Worm (Caenorhabditis elegans) whole organism, late embryonic: ENCODE measurements around the gene tbc-17.

Experiments used
- C08G9.2 ChIP-seq: sonication (generic microtip); optimal IDR thresholded peaks from 2 replicates; lab custom pipeline; 2016; ENCODE audit warnings: mild to moderate bottlenecking, missing genetic modification characterization, moderate library complexity, missing compliant biosample characterization
- F13H6.1 ChIP-seq: sonication (generic microtip); optimal IDR thresholded peaks from 2 replicates; lab custom pipeline; 2016; ENCODE audit warnings: missing genetic modification characterization, missing compliant biosample characterization
- K09A11.1 ChIP-seq: sonication (generic microtip); optimal IDR thresholded peaks from 2 replicates; lab custom pipeline; 2017; ENCODE audit warnings: antibody characterized with exemption, mild to moderate bottlenecking, missing genetic modification characterization, missing compliant biosample characterization; ENCODE audit not compliant: insufficient read depth
- Y22D7AL.16 ChIP-seq: sonication (generic microtip); optimal IDR thresholded peaks from 2 replicates; lab custom pipeline; 2016; ENCODE audit warnings: missing genetic modification characterization, missing compliant biosample characterization
- ahr-1 ChIP-seq: sonication (generic microtip); optimal IDR thresholded peaks from 2 replicates; lab custom pipeline; 2016; ENCODE audit warnings: missing genetic modification characterization, missing compliant biosample characterization
- ceh-18 ChIP-seq: sonication (generic microtip); optimal IDR thresholded peaks from 2 replicates; lab custom pipeline; 2016; ENCODE audit warnings: missing genetic modification characterization, missing compliant biosample characterization
- ceh-2 ChIP-seq: sonication (generic microtip); optimal IDR thresholded peaks from 2 replicates; lab custom pipeline; 2016; ENCODE audit warnings: missing genotype, missing genetic modification characterization, missing compliant biosample characterization
- ceh-24 ChIP-seq: sonication (generic microtip); optimal IDR thresholded peaks from 2 replicates; lab custom pipeline; 2016; ENCODE audit warnings: mild to moderate bottlenecking, missing genetic modification characterization, missing compliant biosample characterization
- ceh-30 ChIP-seq: fragments of 150-350 bp; optimal IDR thresholded peaks from 2 replicates; lab custom pipeline; 2014; ENCODE audit warnings: missing biosample characterization, missing genetic modification characterization
- ceh-31 ChIP-seq: sonication (generic microtip); optimal IDR thresholded peaks from 2 replicates; lab custom pipeline; 2016; ENCODE audit warnings: missing genetic modification characterization, missing compliant biosample characterization
- ceh-34 ChIP-seq: sonication (generic microtip); optimal IDR thresholded peaks from 2 replicates; lab custom pipeline; 2016; ENCODE audit warnings: mild to moderate bottlenecking, missing genetic modification characterization, missing compliant biosample characterization
- ceh-45 ChIP-seq: fragments of 200-800 bp; sonication (Bioruptor generic); IDR thresholded peaks from 2 replicates; pipeline ENCODE4 v1.3.6; 2022; ENCODE audit warnings: missing genetic modification reagents, missing genetic modification characterization, missing compliant biosample characterization
- ceh-9 ChIP-seq: sonication (generic microtip); optimal IDR thresholded peaks from 2 replicates; lab custom pipeline; 2016; ENCODE audit warnings: mild to moderate bottlenecking, missing genetic modification characterization, inconsistent platforms, missing compliant biosample characterization
- ets-4 ChIP-seq: sonication (generic microtip); optimal IDR thresholded peaks from 2 replicates; lab custom pipeline; 2016; ENCODE audit warnings: missing genetic modification characterization, missing compliant biosample characterization
- eyg-1 ChIP-seq: sonication (generic microtip); optimal IDR thresholded peaks from 2 replicates; lab custom pipeline; 2016; ENCODE audit warnings: missing genotype, missing genetic modification characterization, missing compliant biosample characterization
- fax-1 ChIP-seq: sonication (generic microtip); optimal IDR thresholded peaks from 2 replicates; lab custom pipeline; 2016; ENCODE audit warnings: missing genotype, missing genetic modification characterization, missing compliant biosample characterization
- fkh-10 ChIP-seq: fragments of 150-350 bp; optimal IDR thresholded peaks from 2 replicates; lab custom pipeline; 2014; ENCODE audit warnings: missing biosample characterization, missing genetic modification reagents, missing genetic modification characterization
- fkh-6 ChIP-seq: sonication (generic microtip); optimal IDR thresholded peaks from 2 replicates; lab custom pipeline; 2016; ENCODE audit warnings: missing genetic modification characterization, missing compliant biosample characterization
- gmeb-2 ChIP-seq: sonication (generic microtip); optimal IDR thresholded peaks from 2 replicates; lab custom pipeline; 2016; ENCODE audit warnings: missing genetic modification characterization, inconsistent platforms, missing compliant biosample characterization
- hlh-6 ChIP-seq: sonication (generic microtip); optimal IDR thresholded peaks from 2 replicates; lab custom pipeline; 2016; ENCODE audit warnings: missing genotype, missing genetic modification characterization, missing compliant biosample characterization
- lim-6 ChIP-seq: sonication (generic microtip); optimal IDR thresholded peaks from 2 replicates; lab custom pipeline; 2016; ENCODE audit warnings: missing genetic modification characterization, missing compliant biosample characterization
- madf-2 ChIP-seq: sonication (generic microtip); optimal IDR thresholded peaks from 2 replicates; lab custom pipeline; 2017; ENCODE audit warnings: missing genetic modification characterization, missing compliant biosample characterization
- mec-3 ChIP-seq: sonication (generic microtip); optimal IDR thresholded peaks from 2 replicates; lab custom pipeline; 2016; ENCODE audit warnings: borderline replicate concordance, missing genetic modification characterization, missing compliant biosample characterization
- nhr-11 ChIP-seq: fragments of 150-350 bp; optimal IDR thresholded peaks from 2 replicates; lab custom pipeline; 2014; ENCODE audit warnings: missing biosample characterization, missing genetic modification characterization
- nhr-232 ChIP-seq: sonication (generic microtip); optimal IDR thresholded peaks from 2 replicates; lab custom pipeline; 2016; ENCODE audit warnings: missing genetic modification characterization, missing compliant biosample characterization
- npax-4 ChIP-seq: sonication (generic microtip); optimal IDR thresholded peaks from 2 replicates; lab custom pipeline; 2016; ENCODE audit warnings: missing genetic modification characterization, missing compliant biosample characterization
- odd-2 ChIP-seq: sonication (generic microtip); optimal IDR thresholded peaks from 2 replicates; lab custom pipeline; 2017; ENCODE audit warnings: antibody characterized with exemption, mild to moderate bottlenecking, missing genetic modification characterization, missing compliant biosample characterization
- pat-9 ChIP-seq: fragments of 200-800 bp; sonication (Bioruptor generic); optimal IDR thresholded peaks from 2 replicates; lab custom pipeline; 2018; ENCODE audit warnings: mild to moderate bottlenecking, missing genetic modification characterization, moderate library complexity, missing compliant biosample characterization
- pha-2 ChIP-seq: sonication (generic microtip); optimal IDR thresholded peaks from 2 replicates; lab custom pipeline; 2017; ENCODE audit warnings: mild to moderate bottlenecking, missing genetic modification characterization, missing compliant biosample characterization
- pqm-1 ChIP-seq: sonication (generic microtip); optimal IDR thresholded peaks from 2 replicates; lab custom pipeline; 2016; ENCODE audit warnings: missing genetic modification characterization, missing compliant biosample characterization
- sdc-2 ChIP-seq: sonication (generic microtip); optimal IDR thresholded peaks from 2 replicates; lab custom pipeline; 2016; ENCODE audit warnings: missing genotype, missing genetic modification characterization, missing compliant biosample characterization
- sox-4 ChIP-seq: sonication (generic microtip); optimal IDR thresholded peaks from 2 replicates; lab custom pipeline; 2017; ENCODE audit warnings: mild to moderate bottlenecking, missing genetic modification characterization, inconsistent platforms, missing compliant biosample characterization
- unc-3 ChIP-seq, 2 experiments: fragments of 200-800 bp in 1 of 2; sonication (Bioruptor generic) in 1 of 2; sonication (generic microtip) in 1 of 2; conservative IDR thresholded peaks in 1 of 2; optimal IDR thresholded peaks in 1 of 2; 2 replicates each; pipeline versions ENCODE4 v1.3.6 to Lab custom; 2016 to 2022; ENCODE audit warnings: missing compliant biosample characterization in 2 of 2, missing genetic modification characterization in 2 of 2, missing genetic modification reagents in 1 of 2
- unc-42 ChIP-seq: sonication (generic microtip); optimal IDR thresholded peaks from 2 replicates; lab custom pipeline; 2016; ENCODE audit warnings: missing genotype, missing genetic modification characterization, missing compliant biosample characterization
- unc-55 ChIP-seq: sonication (generic microtip); optimal IDR thresholded peaks from 2 replicates; lab custom pipeline; 2017; ENCODE audit warnings: missing biosample characterization, missing genetic modification reagents, missing genetic modification characterization
- unc-86 ChIP-seq: sonication (generic microtip); optimal IDR thresholded peaks from 2 replicates; lab custom pipeline; 2016; ENCODE audit warnings: missing genetic modification characterization, missing compliant biosample characterization

tbc-17 gene

ce11 chrII:12668148-12668547 lies 26.1 kb upstream of the tbc-17 start:
- TF ChIP-seq sdc-2 = no peak
- no peak for TF ChIP-seq ceh-9 (tag; lab: Kevin White, UChicago)
- TF ChIP-seq unc-42 = no peak
- no peak for TF ChIP-seq odd-2
- no peak for TF ChIP-seq ceh-34 (tag; lab: Kevin White, UChicago)
- TF ChIP-seq gmeb-2 (tag; lab: Kevin White, UChicago) = no peak
- no peak for TF ChIP-seq madf-2 (tag; lab: Kevin White, UChicago)
- TF ChIP-seq hlh-6 = no peak

DNA sequence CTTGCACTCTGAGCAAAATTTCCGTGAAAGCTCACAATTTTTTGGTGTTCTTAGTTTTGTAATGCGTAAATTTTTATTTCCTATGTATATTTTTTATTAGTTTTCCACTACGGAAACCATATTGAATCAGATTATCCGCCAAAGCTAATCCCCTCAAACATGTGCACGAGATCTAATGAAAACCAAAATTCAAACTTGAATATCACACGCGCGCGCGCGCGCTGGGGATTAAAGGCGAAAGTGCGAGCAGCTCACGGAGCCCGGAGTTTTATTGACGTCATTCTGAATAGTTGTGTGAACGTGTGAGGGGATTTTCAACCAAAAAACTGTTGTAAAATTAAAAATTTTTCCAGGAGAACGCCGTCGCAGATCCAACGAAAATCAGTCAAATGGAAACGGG lies 25.3 kb upstream of the tbc-17 start:
- TF ChIP-seq pat-9 (no peak), ceh-2 (tag; lab: Kevin White, UChicago) (no peak), lim-6 (no peak), pha-2 (tag; lab: Kevin White, UChicago) (no peak), eyg-1 (tag; lab: Kevin White, UChicago) (no peak), madf-2 (tag; lab: Kevin White, UChicago) (no peak), ceh-18 (tag; lab: Kevin White, UChicago) (no peak), ahr-1 (tag; lab: Kevin White, UChicago) (no peak), ceh-31 (tag; lab: Kevin White, UChicago) (no peak), Y22D7AL.16 (tag; lab: Kevin White, UChicago) (no peak), ceh-24 (tag; lab: Kevin White, UChicago) (no peak), mec-3 (no peak), F13H6.1 (tag; lab: Kevin White, UChicago) (no peak), unc-55 (GFP tag; lab: Kevin White, UChicago) (no peak)

DNA sequence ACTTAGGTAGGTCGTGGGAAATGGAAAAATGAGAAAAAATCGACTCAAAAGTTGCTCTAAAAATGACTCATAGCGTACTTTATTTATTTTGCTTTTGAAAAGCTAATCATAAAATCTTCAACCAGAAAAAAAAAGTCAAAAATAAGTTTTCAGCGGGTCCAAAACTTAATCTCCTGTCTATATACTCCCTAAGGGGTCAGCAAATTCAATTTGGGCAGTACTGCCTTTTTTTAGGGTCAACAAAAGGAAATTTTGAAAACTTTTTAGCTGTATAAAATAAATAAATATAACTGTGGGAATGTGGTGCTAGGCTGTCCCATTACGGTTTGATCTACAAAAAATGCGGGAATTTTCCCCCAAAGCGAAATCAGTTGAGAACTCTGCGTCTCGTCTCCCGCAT lies 24.9 kb upstream of the tbc-17 start:
- TF ChIP-seq ceh-30 (tag; lab: Kevin White, UChicago) = no peak
- TF ChIP-seq ceh-45 = no peak
- TF ChIP-seq fkh-10 = no peak
- TF ChIP-seq fax-1 (tag; lab: Kevin White, UChicago) = no peak
- TF ChIP-seq pha-2 (tag; lab: Kevin White, UChicago) = no peak
- no peak for TF ChIP-seq ceh-9 (tag; lab: Kevin White, UChicago)
- TF ChIP-seq madf-2 (tag; lab: Kevin White, UChicago) = no peak
- TF ChIP-seq ets-4 (tag; lab: Kevin White, UChicago) = no peak
- no peak for TF ChIP-seq ceh-24 (tag; lab: Kevin White, UChicago)
- TF ChIP-seq C08G9.2 (tag; lab: Kevin White, UChicago) = no peak
- no peak for TF ChIP-seq odd-2
- TF ChIP-seq K09A11.1 (tag; lab: Kevin White, UChicago) = no peak
- TF ChIP-seq mec-3 = no peak
- no peak for TF ChIP-seq npax-4

- TF ChIP-seq ahr-1 (tag; lab: Kevin White, UChicago) (no peak), sox-4 (tag; lab: Kevin White, UChicago) (no peak), unc-86 (no peak), unc-3 (GFP tag; conservative IDR thresholded peaks at IDR 0.05; lab: Robert Waterston, UW) (no peak), unc-3 (tag; optimal IDR thresholded peaks at IDR 0.05; lab: Kevin White, UChicago) (no peak), eyg-1 (tag; lab: Kevin White, UChicago) (no peak), nhr-232 (tag; lab: Kevin White, UChicago) (no peak), fkh-6 (no peak), nhr-11 (tag; lab: Kevin White, UChicago) (no peak), ceh-18 (tag; lab: Kevin White, UChicago) (no peak), pqm-1 (tag; lab: Kevin White, UChicago) (no peak)
These were observed 24.3 kb upstream of the tbc-17 start for ce11 chrII:12669882-12670281.
